Fruit fly (Drosophila melanogaster) whole organism, pupa: ENCODE results near the gene Sfp78E.
A peak's percentile ranks its signal among the peaks of the same experiment; 100 is the strongest.

ENCODE experiments used
- CG10348 ChIP-seq: fragments of 200-800 bp; sonication (Bioruptor generic); IDR thresholded peaks from 2 replicates; pipeline ENCODE4 v1.3.6; 2022; ENCODE audit warnings: missing biosample characterization, missing genetic modification characterization
- CG12605 ChIP-seq: fragments of 200-800 bp; sonication (Bioruptor generic); IDR thresholded peaks from 2 replicates; pipeline ENCODE4 v1.3.6; 2022; ENCODE audit warnings: missing biosample characterization, missing genetic modification characterization
- CG13204 ChIP-seq: fragments of 200-800 bp; sonication (Bioruptor generic); optimal IDR thresholded peaks from 2 replicates; lab custom pipeline; 2018; ENCODE audit warnings: missing biosample characterization, mild to moderate bottlenecking, missing genetic modification characterization, moderate library complexity
- CG14655 ChIP-seq: fragments of 200-800 bp; sonication (Bioruptor generic); optimal IDR thresholded peaks from 3 replicates; lab custom pipeline; 2017; ENCODE audit warnings: mild to moderate bottlenecking, missing biosample characterization, missing genetic modification reagents, missing genetic modification characterization
- CG15710 ChIP-seq: fragments of 200-800 bp; sonication (Bioruptor generic); optimal IDR thresholded peaks from 2 replicates; lab custom pipeline; 2018; ENCODE audit warnings: missing biosample characterization, mild to moderate bottlenecking, missing genetic modification characterization, moderate library complexity
- CG17806 ChIP-seq: fragments of 200-800 bp; sonication (Bioruptor generic); optimal IDR thresholded peaks from 2 replicates; lab custom pipeline; 2018; ENCODE audit warnings: missing biosample characterization, mild to moderate bottlenecking, missing genetic modification characterization, moderate library complexity
- CG32121 ChIP-seq: fragments of 200-800 bp; sonication (Bioruptor generic); IDR thresholded peaks from 2 replicates; pipeline ENCODE4 v1.3.6; 2022; ENCODE audit warnings: missing biosample characterization, missing genetic modification characterization
- CG34367 ChIP-seq: fragments of 200-800 bp; sonication (Bioruptor generic); optimal IDR thresholded peaks from 2 replicates; lab custom pipeline; 2018; ENCODE audit warnings: missing biosample characterization, mild to moderate bottlenecking, missing genetic modification characterization
- CG4496 ChIP-seq: fragments of 200-800 bp; sonication (Bioruptor generic); IDR thresholded peaks from 3 replicates; pipeline ENCODE4 v1.3.6; 2022; ENCODE audit warnings: missing biosample characterization, missing genetic modification characterization
- CG8159 ChIP-seq: fragments of 200-800 bp; sonication (Bioruptor generic); optimal IDR thresholded peaks from 3 replicates; lab custom pipeline; 2018; ENCODE audit warnings: missing biosample characterization, mild to moderate bottlenecking, missing genetic modification characterization, moderate library complexity
- CG8301 ChIP-seq: fragments of 200-800 bp; sonication (Bioruptor generic); optimal IDR thresholded peaks from 2 replicates; lab custom pipeline; 2018; ENCODE audit warnings: missing biosample characterization, mild to moderate bottlenecking, missing genetic modification characterization
- CG9948 ChIP-seq: fragments of 200-800 bp; sonication (Bioruptor generic); optimal IDR thresholded peaks from 2 replicates; lab custom pipeline; 2018; ENCODE audit warnings: missing biosample characterization, mild to moderate bottlenecking, missing genetic modification characterization, moderate library complexity
- D1 ChIP-seq: fragments of 200-800 bp; sonication (Bioruptor generic); optimal IDR thresholded peaks from 2 replicates; lab custom pipeline; 2018; ENCODE audit warnings: missing biosample characterization, mild to moderate bottlenecking, missing genetic modification characterization, moderate library complexity
- EcR ChIP-seq: fragments of 200-800 bp; sonication (Bioruptor generic); optimal IDR thresholded peaks from 3 replicates; lab custom pipeline; 2019; ENCODE audit warnings: missing biosample characterization, missing genetic modification characterization, mild to moderate bottlenecking, moderate library complexity, missing genetic modification reagents
- Ets98B ChIP-seq: fragments of 200-800 bp; sonication (Bioruptor generic); IDR thresholded peaks from 2 replicates; pipeline ENCODE4 v1.3.6; 2022; ENCODE audit warnings: missing biosample characterization, missing genetic modification characterization
- Pif1A ChIP-seq: fragments of 200-800 bp; sonication (Bioruptor generic); optimal IDR thresholded peaks from 3 replicates; lab custom pipeline; 2016; ENCODE audit warnings: missing biosample characterization, missing genetic modification characterization
- Pif1B ChIP-seq: fragments of 200-800 bp; sonication (Bioruptor generic); optimal IDR thresholded peaks from 3 replicates; lab custom pipeline; 2016; ENCODE audit warnings: missing biosample characterization, missing genetic modification characterization
- Snoo ChIP-seq: fragments of 200-800 bp; sonication (Bioruptor generic); optimal IDR thresholded peaks from 3 replicates; lab custom pipeline; 2017; ENCODE audit warnings: missing biosample characterization, mild to moderate bottlenecking, missing genetic modification characterization, inconsistent platforms
- fd96Ca ChIP-seq: fragments of 200-800 bp; sonication (Bioruptor generic); IDR thresholded peaks from 3 replicates; pipeline ENCODE4 v1.3.6; 2022; ENCODE audit warnings: missing biosample characterization, missing genetic modification characterization
- gl ChIP-seq: fragments of 200-800 bp; sonication (Bioruptor generic); optimal IDR thresholded peaks from 2 replicates; lab custom pipeline; 2018; ENCODE audit warnings: missing biosample characterization, mild to moderate bottlenecking, missing genetic modification characterization
- rn ChIP-seq: fragments of 200-800 bp; sonication (Bioruptor generic); IDR thresholded peaks from 2 replicates; pipeline ENCODE4 v1.3.6; 2022; ENCODE audit warnings: missing biosample characterization, missing genetic modification characterization

The Sfp78E gene

DNA sequence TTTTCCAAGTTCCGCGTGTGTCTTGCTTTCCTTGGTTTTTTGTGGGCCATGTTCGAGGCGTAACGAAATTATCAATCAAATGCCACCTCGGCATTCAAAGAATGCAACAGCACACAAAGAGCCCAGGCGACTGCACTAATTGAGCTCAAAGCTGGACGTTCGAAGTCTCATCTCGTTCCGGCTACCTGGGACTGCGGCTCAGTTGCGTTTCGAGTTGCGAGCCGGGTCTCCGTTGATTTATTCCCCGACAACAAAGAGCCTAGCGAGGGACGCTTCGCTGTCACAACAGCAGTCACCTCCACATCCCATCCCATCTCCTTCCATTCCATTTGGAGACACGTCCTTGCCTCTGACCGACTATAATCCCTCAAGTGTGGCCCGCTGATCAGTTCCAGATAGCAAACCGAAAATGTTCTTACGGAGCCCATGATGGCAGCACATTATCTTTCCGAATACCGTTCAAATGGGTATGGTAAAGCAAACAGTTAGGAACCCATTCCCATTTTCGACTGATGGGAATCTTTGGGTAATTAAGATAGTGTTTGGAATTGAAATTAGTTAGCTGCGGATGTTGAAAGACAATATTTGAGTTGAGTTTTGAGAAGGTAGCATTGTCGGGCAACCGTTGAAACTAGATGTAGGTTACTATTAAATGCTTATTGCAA is 40.8 kb downstream of the Sfp78E start:
- TF ChIP-seq CG9948 (tag; lab: Kevin White, UChicago), result no peak
- no peak for TF ChIP-seq CG17806 (tag; lab: Kevin White, UChicago)
- no peak for TF ChIP-seq CG8159 (tag; lab: Kevin White, UChicago)
- TF ChIP-seq CG10348 (GFP tag; lab: Robert Waterston, UW), result no peak
- TF ChIP-seq CG34367 (tag; lab: Kevin White, UChicago), result no peak
- no peak for TF ChIP-seq CG13204 (GFP tag; lab: Kevin White, UChicago)
- no peak for TF ChIP-seq CG14655 (GFP tag; lab: Kevin White, UChicago)
- no peak for TF ChIP-seq CG15710 (tag; lab: Kevin White, UChicago)
- no peak for TF ChIP-seq CG12605
- no peak for TF ChIP-seq Ets98B (GFP tag; lab: Robert Waterston, UW)
- no peak for TF ChIP-seq rn (GFP tag; lab: Robert Waterston, UW)
- no peak for TF ChIP-seq Pif1B
- TF ChIP-seq, all 21 proteins: peak for 0

DNA sequence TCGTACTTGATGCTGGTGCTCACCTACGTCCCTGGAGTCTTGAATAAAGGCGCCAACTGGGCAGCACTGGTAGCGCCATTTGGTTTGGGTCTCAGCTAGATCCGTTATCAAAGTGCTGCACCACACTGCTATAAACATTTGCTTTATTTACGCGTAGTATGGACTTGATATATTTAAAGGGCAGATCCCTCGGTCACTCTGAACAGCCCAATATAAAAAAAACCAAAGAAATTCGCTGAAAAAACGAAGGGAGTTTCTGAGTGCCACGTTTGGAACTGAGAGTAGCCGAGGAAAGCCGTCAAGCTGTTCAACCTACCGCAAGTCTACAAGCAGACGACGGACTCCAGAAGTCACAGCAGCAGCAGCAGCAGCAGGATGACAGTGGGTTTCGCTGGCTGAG is 43.0 kb downstream of the Sfp78E start, which contains the start of gene Atox1:
Gene Atox1 (plus strand): TSS at position 181 of the 400 bp plus-strand sequence.
- TF ChIP-seq CG15710 (tag; lab: Kevin White, UChicago) (peak; percentile 17), gl (peak; percentile 37), Snoo (peak; percentile 7), CG8159 (tag; lab: Kevin White, UChicago) (peak; percentile 17), CG9948 (tag; lab: Kevin White, UChicago) (no peak), CG34367 (tag; lab: Kevin White, UChicago) (peak; percentile 14), Pif1B (no peak), Pif1A (GFP tag; lab: Kevin White, UChicago) (no peak), CG12605 (peak; percentile 51; the same call in 1 of the 2 replicates), CG17806 (tag; lab: Kevin White, UChicago) (peak; percentile 16), fd96Ca (GFP tag; lab: Robert Waterston, UW) (peak; percentile 29; the same call in 1 of the 3 replicates), CG13204 (GFP tag; lab: Kevin White, UChicago) (no peak), rn (GFP tag; lab: Robert Waterston, UW) (no peak), CG10348 (GFP tag; lab: Robert Waterston, UW) (no peak), CG8301 (tag; lab: Kevin White, UChicago) (no peak), CG32121 (GFP tag; lab: Robert Waterston, UW) (no peak; the same call in 1 of the 2 replicates), EcR (GFP tag; lab: Kevin White, UChicago) (peak; percentile 58), CG4496 (GFP tag; lab: Robert Waterston, UW) (peak; percentile 64; the same call in 2 of the 3 replicates), Ets98B (GFP tag; lab: Robert Waterston, UW) (no peak), D1 (tag; lab: Kevin White, UChicago) (no peak)

DNA sequence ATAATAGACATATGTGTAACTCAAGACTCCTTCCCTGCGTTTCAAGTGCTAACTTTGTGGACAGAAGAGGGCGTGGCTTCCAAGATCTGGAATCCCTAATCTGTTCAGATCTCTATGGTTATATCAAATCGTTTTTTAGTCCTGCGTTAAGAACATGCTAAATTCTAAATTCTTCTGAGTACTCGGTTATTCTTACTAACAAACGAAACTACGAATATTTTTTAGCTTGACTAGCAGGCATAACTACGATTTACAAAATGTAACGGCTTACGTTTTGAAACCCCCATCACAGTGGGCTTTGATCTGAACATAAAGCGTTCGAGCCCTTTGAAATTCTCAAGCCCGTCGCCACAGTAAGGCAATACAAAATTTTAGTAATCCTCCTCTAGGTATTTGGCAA is 44.8 kb downstream of the Sfp78E start, which contains the start of gene CG32445:
Gene CG32445 (plus strand): TSS at position 301 of the 400 bp plus-strand sequence.
- TF ChIP-seq CG13204 (GFP tag; lab: Kevin White, UChicago) (no peak), CG4496 (GFP tag; lab: Robert Waterston, UW) (no peak), Ets98B (GFP tag; lab: Robert Waterston, UW) (no peak), gl (no peak), CG14655 (GFP tag; lab: Kevin White, UChicago) (no peak), rn (GFP tag; lab: Robert Waterston, UW) (no peak), fd96Ca (GFP tag; lab: Robert Waterston, UW) (no peak), CG34367 (tag; lab: Kevin White, UChicago) (no peak), Snoo (no peak)

DNA sequence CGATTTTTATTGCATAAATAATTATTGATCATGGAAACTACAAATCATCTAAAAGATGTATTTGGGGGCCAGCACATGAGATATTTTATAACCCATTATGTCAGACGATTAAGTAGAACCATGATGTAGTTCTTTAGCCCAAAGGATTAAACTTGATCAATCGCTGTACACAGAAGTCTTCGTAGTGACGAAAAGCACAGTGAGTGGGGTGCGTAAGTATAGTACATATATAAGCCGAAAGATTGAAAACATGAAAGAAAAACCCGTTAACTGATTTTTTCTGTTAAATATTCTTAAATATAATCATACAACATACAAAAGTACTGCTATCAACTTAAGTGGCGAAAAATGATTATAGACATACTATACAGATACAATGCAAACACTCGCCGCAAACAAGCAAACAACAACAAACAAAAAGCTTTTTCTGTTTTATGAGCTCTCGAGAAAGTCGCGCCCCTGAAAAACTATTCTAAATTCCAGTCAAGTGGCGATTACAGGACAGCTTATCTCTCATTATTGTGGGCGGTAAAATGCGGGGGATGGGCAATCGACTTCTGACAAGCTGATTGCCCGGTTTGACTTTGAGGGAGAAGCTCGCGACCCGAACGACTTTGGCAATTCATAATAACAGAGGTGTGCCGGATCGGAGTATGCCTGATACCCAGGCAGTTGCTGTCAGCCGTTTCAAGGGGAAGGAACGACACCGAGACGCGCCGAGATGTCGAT is 47.4 kb downstream of the Sfp78E start, which contains the start of gene CG32444:
Gene CG32444 (plus strand): TSS at position 683 of the 729 bp plus-strand sequence.
- TF ChIP-seq Pif1A (GFP tag; lab: Kevin White, UChicago), result no peak
- no peak for TF ChIP-seq CG14655 (GFP tag; lab: Kevin White, UChicago)
- TF ChIP-seq CG34367 (tag; lab: Kevin White, UChicago), result no peak
- no peak for TF ChIP-seq Pif1B
- no peak for TF ChIP-seq CG9948 (tag; lab: Kevin White, UChicago)
- TF ChIP-seq CG17806 (tag; lab: Kevin White, UChicago), result no peak
- no peak for TF ChIP-seq CG4496 (GFP tag; lab: Robert Waterston, UW)
- no peak for TF ChIP-seq CG12605
- no peak for TF ChIP-seq fd96Ca (GFP tag; lab: Robert Waterston, UW)
- TF ChIP-seq Ets98B (GFP tag; lab: Robert Waterston, UW), result no peak
- no peak for TF ChIP-seq rn (GFP tag; lab: Robert Waterston, UW)
- TF ChIP-seq CG15710 (tag; lab: Kevin White, UChicago), result no peak
- no peak for TF ChIP-seq CG32121 (GFP tag; lab: Robert Waterston, UW)
- TF ChIP-seq, all 21 proteins: peak for 0

DNA sequence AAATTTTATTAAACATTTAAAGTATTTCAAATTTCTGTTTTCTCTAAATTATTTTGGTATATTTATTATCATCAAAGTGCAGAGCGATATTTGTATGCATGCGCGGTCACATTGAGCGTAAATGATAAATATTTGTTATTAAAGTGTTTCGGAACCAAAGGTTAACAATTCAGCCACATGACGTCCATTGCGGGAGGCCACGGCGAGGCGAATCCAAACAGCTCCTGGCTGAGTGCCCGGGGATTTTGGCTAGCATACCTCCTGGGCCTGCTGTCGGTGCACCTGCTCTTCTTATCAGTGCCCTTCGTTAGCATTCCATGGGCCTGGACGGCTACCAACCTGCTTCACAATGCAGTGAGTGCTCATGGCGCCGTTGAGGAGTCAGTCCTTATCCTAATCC is 48.6 kb downstream of the Sfp78E start, which contains the start of gene ORMDL:
Gene ORMDL (plus strand): TSS at position 98 of the 400 bp plus-strand sequence.
- TF ChIP-seq CG12605 (no peak), CG32121 (GFP tag; lab: Robert Waterston, UW) (no peak), CG8301 (tag; lab: Kevin White, UChicago) (no peak), CG14655 (GFP tag; lab: Kevin White, UChicago) (no peak), CG34367 (tag; lab: Kevin White, UChicago) (no peak), Snoo (no peak), CG13204 (GFP tag; lab: Kevin White, UChicago) (no peak)
